Worm (Caenorhabditis elegans) whole organism, L4 larva: ENCODE data around the gene nhr-124.

Experiments used
- T20F7.1 ChIP-seq: fragments of 200-800 bp; sonication (Bioruptor generic); optimal IDR thresholded peaks from 2 replicates; lab custom pipeline; 2018; ENCODE audit warnings: mild to moderate bottlenecking, missing genetic modification characterization, missing compliant biosample characterization
- Y105C5A.15 ChIP-seq: fragments of 200-800 bp; sonication (Bioruptor generic); IDR thresholded peaks from 2 replicates; pipeline ENCODE4 v1.3.6; 2022; ENCODE audit warnings: missing genetic modification characterization, missing compliant biosample characterization
- Y48G9A.11 ChIP-seq: fragments of 200-800 bp; sonication (Bioruptor generic); IDR thresholded peaks from 2 replicates; pipeline ENCODE4 v1.3.6; 2022; ENCODE audit warnings: missing genetic modification reagents, missing genetic modification characterization, missing compliant biosample characterization
- ama-1 ChIP-seq: fragments of 150-350 bp; optimal IDR thresholded peaks from 2 replicates; lab custom pipeline; 2014; ENCODE audit warnings: inconsistent platforms, mixed read lengths
- ctbp-1 ChIP-seq: fragments of 200-800 bp; sonication (Bioruptor generic); IDR thresholded peaks from 2 replicates; pipeline ENCODE4 v1.3.6; 2022; ENCODE audit warnings: missing genetic modification reagents, missing genetic modification characterization, missing compliant biosample characterization
- daf-19 ChIP-seq: fragments of 200-800 bp; sonication (Bioruptor generic); conservative IDR thresholded peaks from 2 replicates; pipeline ENCODE4 v1.3.6; 2022; ENCODE audit warnings: missing genetic modification characterization, missing compliant biosample characterization
- dmd-8 ChIP-seq: fragments of 200-800 bp; sonication (Bioruptor generic); IDR thresholded peaks from 2 replicates; pipeline ENCODE4 v1.3.6; 2022; ENCODE audit warnings: missing genetic modification characterization, missing compliant biosample characterization
- dmd-9 ChIP-seq: fragments of 200-800 bp; sonication (Bioruptor generic); IDR thresholded peaks from 2 replicates; pipeline ENCODE4 v1.3.6; 2022; ENCODE audit warnings: missing genetic modification reagents, missing genetic modification characterization, missing compliant biosample characterization
- duxl-1 ChIP-seq: sonication (generic microtip); optimal IDR thresholded peaks from 2 replicates; lab custom pipeline; 2016; ENCODE audit warnings: mild to moderate bottlenecking, missing genetic modification characterization, moderate library complexity, missing compliant biosample characterization; ENCODE audit not compliant: poor library complexity
- hlh-30 ChIP-seq: sonication (generic microtip); optimal IDR thresholded peaks from 2 replicates; lab custom pipeline; 2017; ENCODE audit warnings: antibody characterized with exemption, mild to moderate bottlenecking, missing genetic modification characterization, missing compliant biosample characterization; ENCODE audit not compliant: insufficient read depth
- lin-38 ChIP-seq: fragments of 200-800 bp; sonication (Bioruptor generic); IDR thresholded peaks from 2 replicates; pipeline ENCODE4 v1.3.6; 2022; ENCODE audit warnings: missing genetic modification reagents, missing genetic modification characterization, missing compliant biosample characterization
- madf-5 ChIP-seq, 2 experiments: fragments of 200-800 bp; sonication (Bioruptor generic); IDR thresholded peaks; 2 replicates each; pipeline ENCODE4 v1.3.6; 2022; ENCODE audit warnings: missing compliant biosample characterization in 2 of 2, missing genetic modification characterization in 2 of 2
- madf-9 ChIP-seq: fragments of 200-800 bp; sonication (Bioruptor generic); conservative IDR thresholded peaks from 2 replicates; pipeline ENCODE4 v1.3.6; 2022; ENCODE audit warnings: missing genetic modification reagents, missing genetic modification characterization, missing compliant biosample characterization
- mdl-1 ChIP-seq, 2 experiments: fragments of 150-350 bp in 1 of 2; sonication (generic microtip) in 1 of 2; optimal IDR thresholded peaks; 2 replicates each; lab custom pipeline; 2014 to 2017; ENCODE audit warnings: missing biosample characterization in 2 of 2, missing genetic modification characterization in 2 of 2
- mdt-29 ChIP-seq: fragments of 200-800 bp; sonication (Bioruptor generic); IDR thresholded peaks from 2 replicates; pipeline ENCODE4 v1.3.6; 2022; ENCODE audit warnings: missing genetic modification reagents, missing genetic modification characterization, missing compliant biosample characterization
- mxl-2 ChIP-seq: fragments of 200-800 bp; sonication (Bioruptor generic); conservative IDR thresholded peaks from 2 replicates; pipeline ENCODE4 v1.3.6; 2022; ENCODE audit warnings: missing genetic modification reagents, missing genetic modification characterization, missing compliant biosample characterization
- mxl-3 ChIP-seq: fragments of 200-800 bp; sonication (Bioruptor generic); optimal IDR thresholded peaks from 2 replicates; lab custom pipeline; 2018; ENCODE audit warnings: mild to moderate bottlenecking, missing genetic modification characterization, missing compliant biosample characterization
- nhr-102 ChIP-seq: sonication (generic microtip); optimal IDR thresholded peaks from 2 replicates; lab custom pipeline; 2016; ENCODE audit warnings: mild to moderate bottlenecking, missing genetic modification characterization, moderate library complexity, missing compliant biosample characterization
- nhr-28 ChIP-seq: fragments of 150-350 bp; optimal IDR thresholded peaks from 2 replicates; lab custom pipeline; 2014; ENCODE audit warnings: missing biosample characterization, missing genetic modification characterization
- nhr-41 ChIP-seq: fragments of 200-800 bp; sonication (Bioruptor generic); IDR thresholded peaks from 2 replicates; pipeline ENCODE4 v1.3.6; 2022; ENCODE audit warnings: missing genetic modification reagents, missing genetic modification characterization, missing compliant biosample characterization
- nhr-76 ChIP-seq: fragments of 150-350 bp; optimal IDR thresholded peaks from 2 replicates; lab custom pipeline; 2014; ENCODE audit warnings: missing biosample characterization, missing genetic modification characterization
- php-3 ChIP-seq: fragments of 200-800 bp; sonication (Bioruptor generic); IDR thresholded peaks from 2 replicates; pipeline ENCODE4 v1.3.6; 2022; ENCODE audit warnings: missing genetic modification reagents, missing genetic modification characterization, missing compliant biosample characterization
- saeg-2 ChIP-seq: fragments of 200-800 bp; sonication (Bioruptor generic); IDR thresholded peaks from 2 replicates; pipeline ENCODE4 v1.3.6; 2022; ENCODE audit warnings: missing genetic modification reagents, missing genetic modification characterization, missing compliant biosample characterization
- sdz-12 ChIP-seq: fragments of 200-800 bp; sonication (Bioruptor generic); optimal IDR thresholded peaks from 2 replicates; lab custom pipeline; 2018; ENCODE audit warnings: mild to moderate bottlenecking, missing genetic modification characterization, missing compliant biosample characterization
- set-16 ChIP-seq: fragments of 200-800 bp; sonication (Bioruptor generic); IDR thresholded peaks from 2 replicates; pipeline ENCODE4 v1.3.6; 2022; ENCODE audit warnings: missing genetic modification reagents, missing genetic modification characterization, missing compliant biosample characterization
- skn-1 ChIP-seq: fragments of 150-350 bp; optimal IDR thresholded peaks from 2 replicates; lab custom pipeline; 2014; ENCODE audit warnings: missing biosample characterization, missing genetic modification characterization
- snpc-1.2 ChIP-seq: fragments of 200-800 bp; sonication (Bioruptor generic); IDR thresholded peaks from 2 replicates; pipeline ENCODE4 v1.3.6; 2022; ENCODE audit warnings: missing genetic modification reagents, missing genetic modification characterization, missing compliant biosample characterization
- spr-1 ChIP-seq: sonication (generic microtip); optimal IDR thresholded peaks from 2 replicates; lab custom pipeline; 2016; ENCODE audit warnings: mild to moderate bottlenecking, missing genetic modification characterization, missing compliant biosample characterization
- tag-97 ChIP-seq: fragments of 200-800 bp; sonication (Bioruptor generic); IDR thresholded peaks from 2 replicates; pipeline ENCODE4 v1.3.6; 2022; ENCODE audit warnings: missing genetic modification characterization, missing compliant biosample characterization
- unc-39 ChIP-seq: sonication (generic microtip); optimal IDR thresholded peaks from 2 replicates; lab custom pipeline; 2017; ENCODE audit warnings: missing biosample characterization, missing genetic modification characterization
- unc-62 ChIP-seq, 3 experiments: fragments of 150-350 bp in 1 of 3; sonication (generic microtip); optimal IDR thresholded peaks in 2 of 3; peaks in 1 of 3; 1 replicate in 1 of 3; 2 replicates in 2 of 3; lab custom pipeline; 2014 to 2017; ENCODE audit warnings: missing biosample characterization in 3 of 3, missing genetic modification characterization in 3 of 3, missing genetic modification reagents in 3 of 3, missing genotype in 1 of 3
- zfp-2 ChIP-seq: sonication (generic microtip); optimal IDR thresholded peaks from 2 replicates; lab custom pipeline; 2016; ENCODE audit warnings: mild to moderate bottlenecking, missing genetic modification characterization, missing compliant biosample characterization
- ztf-7 ChIP-seq: fragments of 150-350 bp; optimal IDR thresholded peaks from 2 replicates; lab custom pipeline; 2014; ENCODE audit warnings: missing biosample characterization, missing genetic modification characterization

The nhr-124 gene

ce11 chrV:3886104-3886503, at the start of gene nhr-124:
TSS of gene nhr-124 (minus strand) at chrV:3886204.
- no peak for TF ChIP-seq dmd-9
- no peak for TF ChIP-seq tag-97 (GFP tag; lab: Robert Waterston, UW)
- no peak for TF ChIP-seq php-3
- TF ChIP-seq zfp-2 (tag; lab: Kevin White, UChicago), result no peak

- no peak for TF ChIP-seq hlh-30
- no peak for TF ChIP-seq madf-9
- TF ChIP-seq spr-1 (tag; lab: Kevin White, UChicago), result no peak
- TF ChIP-seq Y48G9A.11 (GFP tag; lab: Robert Waterston, UW), result no peak
- TF ChIP-seq mdl-1 (tag; optimal IDR thresholded peaks at IDR 0.05; lab: Kevin White, UChicago), result no peak
- TF ChIP-seq lin-38 (GFP tag; lab: Robert Waterston, UW), result no peak
- TF ChIP-seq skn-1, result no peak
- no peak for TF ChIP-seq nhr-28
- TF ChIP-seq dmd-8 (GFP tag; lab: Robert Waterston, UW), result no peak
- no peak for TF ChIP-seq ama-1 (lab: Kevin White, UChicago)
- TF ChIP-seq snpc-1.2 (GFP tag; lab: Robert Waterston, UW), result no peak
- no peak for TF ChIP-seq duxl-1 (tag; lab: Kevin White, UChicago)
- TF ChIP-seq ctbp-1 (GFP tag; lab: Robert Waterston, UW), result no peak
- no peak for TF ChIP-seq unc-39 (tag; lab: Kevin White, UChicago)
- TF ChIP-seq nhr-41, result no peak
- no peak for TF ChIP-seq T20F7.1 (GFP tag; lab: Kevin White, UChicago)
- TF ChIP-seq Y105C5A.15 (GFP tag; lab: Robert Waterston, UW), result no peak
Observed at ce11 chrV:3931326-3931725, 45.3 kb upstream of the nhr-124 start, which contains the start of gene srx-63. TSS of gene srx-63 (plus strand) at chrV:3931626.

- TF ChIP-seq mdt-29 (GFP tag; lab: Robert Waterston, UW) (no peak), spr-1 (tag; lab: Kevin White, UChicago) (no peak), mxl-3 (GFP tag; lab: Kevin White, UChicago) (no peak), nhr-76 (no peak), daf-19 (GFP tag; lab: Robert Waterston, UW) (no peak), sdz-12 (GFP tag; lab: Kevin White, UChicago) (no peak), ztf-7 (no peak), nhr-102 (tag; lab: Kevin White, UChicago) (no peak)
Observed at ce11 chrV:3929099-3929498, 43.1 kb upstream of the nhr-124 start, which contains the start of gene srx-64. TSS of gene srx-64 (plus strand) at chrV:3929399.

ce11 chrV:3927522-3927921, 41.5 kb upstream of the nhr-124 start:
- TF ChIP-seq mxl-2 (no peak), madf-5 (GFP tag; IDR thresholded peaks at IDR 0.05; lab: Robert Waterston, UW) (0 out of 4 replicates have a peak, but pooled peaks of 1 of the 2 experiments have one; percentile 8), nhr-41 (no peak), saeg-2 (GFP tag; lab: Robert Waterston, UW) (no peak), set-16 (GFP tag; lab: Robert Waterston, UW) (peak; percentile 92)

- peak in 1 of 2 experiments; percentile 97 for TF ChIP-seq unc-62 (GFP tag; optimal IDR thresholded peaks at IDR 0.05 in 1 of 2; lab: Kevin White, UChicago)
- TF ChIP-seq unc-62 (tag; optimal IDR thresholded peaks at IDR 0.05; lab: Kevin White, UChicago), result no peak
- no peak for TF ChIP-seq set-16 (GFP tag; lab: Robert Waterston, UW)
- no peak for TF ChIP-seq madf-9
- no peak for TF ChIP-seq dmd-9
- no peak for TF ChIP-seq ctbp-1 (GFP tag; lab: Robert Waterston, UW)
- TF ChIP-seq Y105C5A.15 (GFP tag; lab: Robert Waterston, UW), result no peak
Observed at ce11 chrV:3922547-3922946, 36.5 kb upstream of the nhr-124 start.
